Worm (Caenorhabditis elegans) whole organism, L3 larva: Measurements from ENCODE around the gene F59B10.2.

Experiments used
- ama-1 ChIP-seq: fragments of 150-350 bp; optimal IDR thresholded peaks from 2 replicates; lab custom pipeline; 2018
- egl-5 ChIP-seq: fragments of 150-350 bp; optimal IDR thresholded peaks from 2 replicates; lab custom pipeline; 2017; ENCODE audit warnings: missing biosample characterization, missing genetic modification reagents, missing genetic modification characterization, inconsistent platforms
- elt-1 ChIP-seq: fragments of 150-350 bp; optimal IDR thresholded peaks from 2 replicates; lab custom pipeline; 2014; ENCODE audit warnings: missing biosample characterization, missing genetic modification characterization
- nfya-1 ChIP-seq: sonication (generic microtip); optimal IDR thresholded peaks from 2 replicates; lab custom pipeline; 2017; ENCODE audit warnings: missing genetic modification characterization, mild to moderate bottlenecking, missing compliant biosample characterization, antibody characterized with exemption, moderate library complexity; ENCODE audit not compliant: insufficient read depth
- pha-4 ChIP-seq: fragments of 150-350 bp; optimal IDR thresholded peaks from 2 replicates; lab custom pipeline; 2014; ENCODE audit warnings: missing biosample characterization, missing genetic modification reagents, missing genetic modification characterization
- snpc-4 ChIP-seq: fragments of 150-350 bp; optimal IDR thresholded peaks from 2 replicates; lab custom pipeline; 2014; ENCODE audit warnings: missing biosample characterization, missing genetic modification characterization
- tbx-2 ChIP-seq: sonication (generic microtip); optimal IDR thresholded peaks from 2 replicates; lab custom pipeline; 2016; ENCODE audit warnings: mild to moderate bottlenecking, missing genetic modification characterization, missing compliant biosample characterization
- unc-39 ChIP-seq: sonication (generic microtip); optimal IDR thresholded peaks from 4 replicates; lab custom pipeline; 2017; ENCODE audit warnings: missing biosample characterization, missing genetic modification characterization
- ztf-4 ChIP-seq: fragments of 150-350 bp; optimal IDR thresholded peaks from 2 replicates; lab custom pipeline; 2014; ENCODE audit warnings: missing biosample characterization, missing genetic modification characterization

DNA sequence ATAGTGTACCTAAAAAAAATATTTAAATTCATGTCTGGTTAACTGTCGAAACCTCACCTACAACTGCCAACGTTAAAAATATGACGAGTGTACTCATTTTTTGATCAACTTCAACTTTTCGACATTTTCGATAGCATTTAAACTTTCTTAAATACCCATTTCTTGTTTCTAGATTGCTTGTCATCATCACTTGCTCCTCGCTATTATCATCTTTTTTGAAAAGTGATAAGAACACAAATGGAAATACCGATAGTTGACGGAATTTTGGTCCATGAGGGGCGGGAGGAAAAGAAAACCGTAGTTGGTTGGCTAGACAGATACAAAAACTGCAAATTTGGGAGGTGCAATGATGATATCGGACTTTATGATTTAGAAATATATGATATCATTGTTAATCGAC is 39.5 kb downstream of the F59B10.2 start, which contains the start of gene clec-143:
- TF ChIP-seq ama-1 (lab: Kevin White, UChicago): no peak
- no peak for TF ChIP-seq nfya-1 (tag; lab: Kevin White, UChicago)
- TF ChIP-seq ztf-4 (tag; lab: Kevin White, UChicago): no peak
- no peak for TF ChIP-seq snpc-4 (tag; lab: Kevin White, UChicago)
- no peak for TF ChIP-seq tbx-2 (tag; lab: Kevin White, UChicago)
- no peak for TF ChIP-seq pha-4
- TF ChIP-seq elt-1: no peak
- no peak for TF ChIP-seq unc-39
- TF ChIP-seq egl-5 (tag; lab: Kevin White, UChicago): no peak
